Fruit fly (Drosophila melanogaster) whole organism, embryonic: ENCODE measurements around the gene nmo.

Source experiments
- Ada2b ChIP-seq: fragments of 200-800 bp; sonication (Bioruptor generic); IDR thresholded peaks from 2 replicates; pipeline ENCODE4 v1.3.6; 2022; ENCODE audit warnings: missing biosample characterization, missing genetic modification characterization
- CG1024 ChIP-seq: fragments of 200-800 bp; sonication (Bioruptor generic); IDR thresholded peaks from 2 replicates; pipeline ENCODE4 v1.3.6; 2022; ENCODE audit warnings: missing biosample characterization, missing genetic modification characterization
- CG10267 ChIP-seq: fragments of 200-800 bp; sonication (Bioruptor generic); optimal IDR thresholded peaks from 2 replicates; lab custom pipeline; 2018; ENCODE audit warnings: missing biosample characterization, mild to moderate bottlenecking, missing genetic modification characterization, moderate library complexity
- CG11560 ChIP-seq: fragments of 200-800 bp; sonication (Bioruptor generic); IDR thresholded peaks from 3 replicates; pipeline ENCODE4 v1.3.6; 2022; ENCODE audit warnings: missing biosample characterization, missing genetic modification characterization
- CG15514 ChIP-seq: fragments of 200-800 bp; sonication (Bioruptor generic); optimal IDR thresholded peaks from 3 replicates; lab custom pipeline; 2017; ENCODE audit warnings: missing biosample characterization, missing genetic modification characterization, mild to moderate bottlenecking, moderate library complexity, missing genetic modification reagents
- CG16779 ChIP-seq: fragments of 200-800 bp; sonication (Bioruptor generic); IDR thresholded peaks from 2 replicates; pipeline ENCODE4 v1.3.6; 2022; ENCODE audit warnings: missing biosample characterization, missing genetic modification characterization
- CG16813 ChIP-seq: fragments of 200-800 bp; sonication (Bioruptor generic); IDR thresholded peaks from 3 replicates; pipeline ENCODE4 v1.3.6; 2022; ENCODE audit warnings: missing biosample characterization, missing genetic modification characterization; ENCODE audit not compliant: partially characterized antibody
- CG16863 ChIP-seq: fragments of 200-800 bp; sonication (Bioruptor generic); optimal IDR thresholded peaks from 3 replicates; lab custom pipeline; 2016; ENCODE audit warnings: missing biosample characterization, missing genetic modification characterization
- CG18011 ChIP-seq: fragments of 200-800 bp; sonication (Bioruptor generic); optimal IDR thresholded peaks from 2 replicates; lab custom pipeline; 2017; ENCODE audit warnings: missing biosample characterization, missing genetic modification characterization, mild to moderate bottlenecking, moderate library complexity, missing genotype
- CG18619 ChIP-seq: fragments of 200-800 bp; sonication (Bioruptor generic); optimal IDR thresholded peaks from 3 replicates; lab custom pipeline; 2017; ENCODE audit warnings: missing biosample characterization, mild to moderate bottlenecking, missing genetic modification characterization
- CG2202 ChIP-seq: fragments of 200-800 bp; sonication (Bioruptor generic); optimal IDR thresholded peaks from 2 replicates; lab custom pipeline; 2018; ENCODE audit warnings: missing biosample characterization, mild to moderate bottlenecking, missing genetic modification characterization
- CG2875 ChIP-seq: fragments of 200-800 bp; sonication (Bioruptor generic); optimal IDR thresholded peaks from 2 replicates; lab custom pipeline; 2017; ENCODE audit warnings: missing biosample characterization, mild to moderate bottlenecking, missing genetic modification characterization, missing genetic modification reagents
- CG31365 ChIP-seq: fragments of 200-800 bp; sonication (Bioruptor generic); optimal IDR thresholded peaks from 2 replicates; lab custom pipeline; 2018; ENCODE audit warnings: missing biosample characterization, mild to moderate bottlenecking, missing genetic modification characterization
- CG3726 ChIP-seq: fragments of 200-800 bp; sonication (Bioruptor generic); IDR thresholded peaks from 3 replicates; pipeline ENCODE4, ENCODE4 v1.3.6; 2022; ENCODE audit warnings: missing biosample characterization, missing genetic modification characterization
- CG4854 ChIP-seq: fragments of 200-800 bp; sonication (Bioruptor generic); optimal IDR thresholded peaks from 2 replicates; lab custom pipeline; 2016; ENCODE audit warnings: missing biosample characterization, missing genetic modification characterization, inconsistent platforms
- CG6272 ChIP-seq: fragments of 200-800 bp; sonication (Bioruptor generic); IDR thresholded peaks from 2 replicates; pipeline ENCODE4 v1.3.6; 2022; ENCODE audit warnings: missing biosample characterization, missing genetic modification characterization
- CG6813 ChIP-seq: fragments of 200-800 bp; sonication (Bioruptor generic); optimal IDR thresholded peaks from 2 replicates; lab custom pipeline; 2017; ENCODE audit warnings: missing biosample characterization, missing genetic modification characterization, mild to moderate bottlenecking, moderate library complexity, missing genetic modification reagents
- CG7357 ChIP-seq: fragments of 200-800 bp; sonication (Bioruptor generic); IDR thresholded peaks from 3 replicates; pipeline ENCODE4 v1.3.6; 2022; ENCODE audit warnings: missing biosample characterization, missing genetic modification characterization
- CG7372 ChIP-seq: fragments of 200-800 bp; sonication (Bioruptor generic); IDR thresholded peaks from 2 replicates; pipeline ENCODE4 v1.3.6; 2022; ENCODE audit warnings: missing biosample characterization, missing genetic modification characterization
- CG8359 ChIP-seq: fragments of 200-800 bp; sonication (Bioruptor generic); optimal IDR thresholded peaks from 2 replicates; lab custom pipeline; 2017; ENCODE audit warnings: missing biosample characterization, mild to moderate bottlenecking, missing genetic modification characterization, borderline replicate concordance
- CG9215 ChIP-seq: fragments of 200-800 bp; sonication (Bioruptor generic); IDR thresholded peaks from 2 replicates; pipeline ENCODE4 v1.3.6; 2022; ENCODE audit warnings: missing biosample characterization, missing genetic modification characterization
- CG9797 ChIP-seq: fragments of 200-800 bp; sonication (Bioruptor generic); optimal IDR thresholded peaks from 3 replicates; lab custom pipeline; 2018; ENCODE audit warnings: missing biosample characterization, mild to moderate bottlenecking, missing genetic modification characterization
- CG9932 ChIP-seq: fragments of 200-800 bp; sonication (Bioruptor generic); IDR thresholded peaks from 2 replicates; pipeline ENCODE4 v1.3.6; 2022; ENCODE audit warnings: missing biosample characterization, missing genetic modification characterization
- Dll ChIP-seq: fragments of 200-800 bp; sonication (Bioruptor generic); IDR thresholded peaks from 4 replicates; pipeline ENCODE4 v1.3.6; 2022; ENCODE audit warnings: missing biosample characterization, missing genetic modification characterization; ENCODE audit not compliant: partially characterized antibody
- Eip74EF ChIP-seq, 2 experiments: fragments of 200-800 bp in 1 of 2; fragments of >200 bp in 1 of 2; sonication (Bioruptor generic) in 1 of 2; optimal IDR thresholded peaks; 2 replicates each; lab custom pipeline; 2017 to 2019; ENCODE audit warnings: missing biosample characterization in 2 of 2, missing genetic modification characterization in 2 of 2, mild to moderate bottlenecking in 1 of 2, moderate library complexity in 1 of 2
- Fer1 ChIP-seq: fragments of 200-800 bp; sonication (Bioruptor generic); optimal IDR thresholded peaks from 2 replicates; lab custom pipeline; 2017; ENCODE audit warnings: missing biosample characterization, mild to moderate bottlenecking, missing genetic modification characterization
- H2.0 ChIP-seq: fragments of 200-800 bp; sonication (Bioruptor generic); IDR thresholded peaks from 2 replicates; pipeline ENCODE4 v1.3.6; 2022; ENCODE audit warnings: missing biosample characterization, missing genetic modification characterization
- HLH3B ChIP-seq: fragments of 200-800 bp; sonication (Bioruptor generic); IDR thresholded peaks from 2 replicates; pipeline ENCODE4 v1.3.6; 2022; ENCODE audit warnings: missing biosample characterization, missing genetic modification characterization
- Hey ChIP-seq: fragments of 200-800 bp; sonication (Bioruptor generic); optimal IDR thresholded peaks from 3 replicates; lab custom pipeline; 2018; ENCODE audit warnings: missing biosample characterization, mild to moderate bottlenecking, missing genetic modification characterization
- MBD-R2 ChIP-seq: fragments of 200-800 bp; sonication (Bioruptor generic); IDR thresholded peaks from 2 replicates; pipeline ENCODE4 v1.3.6; 2022; ENCODE audit warnings: missing biosample characterization, missing genetic modification characterization
- NC2α ChIP-seq: fragments of 200-800 bp; sonication (Bioruptor generic); optimal IDR thresholded peaks from 2 replicates; lab custom pipeline; 2016; ENCODE audit warnings: missing biosample characterization, missing genetic modification characterization
- Optix ChIP-seq: fragments of 200-800 bp; sonication (Bioruptor generic); IDR thresholded peaks from 3 replicates; pipeline ENCODE4 v1.3.6; 2022; ENCODE audit warnings: missing biosample characterization, missing genetic modification characterization
- Rx ChIP-seq: fragments of 200-800 bp; sonication (Bioruptor generic); IDR thresholded peaks from 2 replicates; pipeline ENCODE4 v1.3.6; 2022; ENCODE audit warnings: missing biosample characterization, missing genetic modification characterization
- TFAM ChIP-seq: fragments of 200-800 bp; sonication (Bioruptor generic); optimal IDR thresholded peaks from 2 replicates; lab custom pipeline; 2017; ENCODE audit warnings: missing biosample characterization, missing genetic modification characterization, inconsistent platforms
- chif ChIP-seq, 2 experiments: fragments of 200-800 bp; sonication (Bioruptor generic); optimal IDR thresholded peaks; 3 replicates each; lab custom pipeline; 2016; ENCODE audit warnings: missing biosample characterization in 2 of 2, missing genetic modification characterization in 2 of 2
- dati ChIP-seq: fragments of 200-800 bp; sonication (Bioruptor generic); IDR thresholded peaks from 2 replicates; pipeline ENCODE4 v1.3.6; 2022; ENCODE audit warnings: missing biosample characterization, missing genetic modification characterization
- dysf ChIP-seq: fragments of 200-800 bp; sonication (Bioruptor generic); IDR thresholded peaks from 3 replicates; pipeline ENCODE4 v1.3.6; 2022; ENCODE audit warnings: missing biosample characterization, missing genetic modification characterization
- emc ChIP-seq: fragments of 200-800 bp; sonication (Bioruptor generic); optimal IDR thresholded peaks from 2 replicates; lab custom pipeline; 2016; ENCODE audit warnings: missing biosample characterization, missing genetic modification characterization
- eve ChIP-seq, 2 experiments: fragments of >200 bp; optimal IDR thresholded peaks; 2 replicates each; lab custom pipeline; 2017; ENCODE audit warnings: missing biosample characterization in 2 of 2, missing genetic modification characterization in 2 of 2
- h ChIP-seq: fragments of >200 bp; optimal IDR thresholded peaks from 2 replicates; lab custom pipeline; 2017
- insv ChIP-seq, 2 experiments: fragments of 200-800 bp; sonication (Bioruptor generic); optimal IDR thresholded peaks; 3 replicates each; lab custom pipeline; 2016 to 2018; ENCODE audit warnings: missing biosample characterization in 2 of 2, missing genetic modification characterization in 2 of 2
- pum ChIP-seq: fragments of 200-800 bp; sonication (Bioruptor generic); optimal IDR thresholded peaks from 2 replicates; lab custom pipeline; 2016; ENCODE audit warnings: missing biosample characterization, missing genetic modification characterization
- pzg ChIP-seq: fragments of 200-800 bp; sonication (Bioruptor generic); optimal IDR thresholded peaks from 3 replicates; lab custom pipeline; 2018; ENCODE audit warnings: missing biosample characterization, mild to moderate bottlenecking, missing genetic modification characterization, moderate library complexity
- rib ChIP-seq: fragments of 200-800 bp; sonication (Bioruptor generic); IDR thresholded peaks from 2 replicates; pipeline ENCODE4 v1.3.6; 2022; ENCODE audit warnings: missing biosample characterization, missing genetic modification characterization
- ro ChIP-seq: fragments of 200-800 bp; sonication (Bioruptor generic); IDR thresholded peaks from 2 replicates; pipeline ENCODE4 v1.3.6; 2022; ENCODE audit warnings: missing biosample characterization, missing genetic modification characterization
- scrt ChIP-seq: fragments of 200-800 bp; sonication (Bioruptor generic); optimal IDR thresholded peaks from 2 replicates; lab custom pipeline; 2018; ENCODE audit warnings: missing biosample characterization, mild to moderate bottlenecking, missing genetic modification characterization, moderate library complexity
- vfl ChIP-seq: fragments of 200-800 bp; sonication (Bioruptor generic); optimal IDR thresholded peaks from 2 replicates; lab custom pipeline; 2016; ENCODE audit warnings: missing biosample characterization, missing genetic modification characterization
- wor ChIP-seq: fragments of 200-800 bp; sonication (Bioruptor generic); IDR thresholded peaks from 2 replicates; pipeline ENCODE4 v1.3.6; 2022; ENCODE audit warnings: missing biosample characterization, missing genetic modification characterization
- z ChIP-seq: fragments of 200-800 bp; sonication (Bioruptor generic); IDR thresholded peaks from 3 replicates; pipeline ENCODE4 v1.3.6; 2022; ENCODE audit warnings: missing biosample characterization, missing genetic modification characterization
- zf30C ChIP-seq: fragments of 200-800 bp; sonication (Bioruptor generic); optimal IDR thresholded peaks from 3 replicates; lab custom pipeline; 2018; ENCODE audit warnings: missing biosample characterization, mild to moderate bottlenecking, missing genetic modification characterization
- zfh1 ChIP-seq: fragments of 200-800 bp; sonication (Bioruptor generic); IDR thresholded peaks from 3 replicates; pipeline ENCODE4 v1.3.6; 2022; ENCODE audit warnings: missing biosample characterization, missing genetic modification characterization

nmo gene

DNA sequence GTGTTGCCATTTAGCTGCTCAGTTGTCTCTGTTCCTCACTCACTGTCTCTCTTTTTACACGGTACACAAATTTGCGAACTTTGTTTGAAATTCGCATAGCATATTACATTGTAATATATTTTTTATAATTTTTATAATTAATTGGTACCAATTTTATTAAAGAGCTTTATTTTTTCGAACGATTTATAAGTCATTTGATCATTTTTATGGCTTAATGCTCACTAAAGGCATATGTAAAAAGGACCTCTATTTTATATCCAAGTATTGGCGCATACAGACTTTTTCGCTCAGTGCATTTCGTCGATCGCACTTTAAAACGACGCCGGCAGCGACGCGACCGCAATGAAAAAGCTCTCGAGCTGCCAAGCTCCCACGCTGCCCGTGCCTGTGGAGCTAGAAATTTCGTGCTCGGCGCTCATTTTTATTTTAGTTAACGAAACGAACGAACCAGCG is 117.3 kb downstream of the nmo start:
- peak; percentile 69; the same call in 2 of the 3 replicates for TF ChIP-seq Optix
- peak; percentile 86 for TF ChIP-seq CG16779
- peak; percentile 83 for TF ChIP-seq CG18011 (GFP tag; lab: Kevin White, UChicago)
- TF ChIP-seq zf30C = peak; percentile 92
- TF ChIP-seq CG11560 = peak; percentile 89
- TF ChIP-seq vfl (GFP tag; lab: Kevin White, UChicago) = peak; percentile 89
- TF ChIP-seq CG6272 (GFP tag; lab: Robert Waterston, UW) = peak; percentile 90
- TF ChIP-seq H2.0 (GFP tag; lab: Robert Waterston, UW) = peak; percentile 90
- no peak for TF ChIP-seq Dll (GFP tag; lab: Robert Waterston, UW)
- peak in 1 of 2 experiments; percentile 83 for TF ChIP-seq Eip74EF (GFP tag; optimal IDR thresholded peaks at IDR 0.05; lab: Kevin White, UChicago)
- TF ChIP-seq CG7372 (GFP tag; lab: Robert Waterston, UW) = peak; percentile 95
- TF ChIP-seq CG4854 (GFP tag; lab: Kevin White, UChicago) = peak; percentile 82
- peak; percentile 46 for TF ChIP-seq CG31365 (tag; lab: Kevin White, UChicago)
- TF ChIP-seq emc (GFP tag; lab: Kevin White, UChicago) = peak; percentile 72
- peak; percentile 97 for TF ChIP-seq rib (GFP tag; lab: Robert Waterston, UW)
- TF ChIP-seq CG2875 (GFP tag; lab: Kevin White, UChicago) = peak; percentile 72
- peak; percentile 84 for TF ChIP-seq HLH3B (GFP tag; lab: Robert Waterston, UW)
- peak; percentile 97 for TF ChIP-seq CG18619 (GFP tag; lab: Kevin White, UChicago)
- peak; percentile 93 for TF ChIP-seq CG15514 (GFP tag; lab: Kevin White, UChicago)
- TF ChIP-seq MBD-R2 = peak; percentile 85
- peak; percentile 98 for TF ChIP-seq dysf (GFP tag; lab: Robert Waterston, UW)
- peak; percentile 90 for TF ChIP-seq CG7357 (GFP tag; lab: Robert Waterston, UW)
- peak; percentile 59 for TF ChIP-seq CG1024
- TF ChIP-seq TFAM (GFP tag; lab: Kevin White, UChicago) = no peak
- TF ChIP-seq Fer1 (GFP tag; lab: Kevin White, UChicago) = peak; percentile 99
- TF ChIP-seq h (lab: Kevin White, UChicago) = no peak
- peak; percentile 86 for TF ChIP-seq wor
- TF ChIP-seq scrt (GFP tag; lab: Kevin White, UChicago) = peak; percentile 94
- TF ChIP-seq CG9797 (GFP tag; lab: Kevin White, UChicago) = no peak
- peak in 1 of 2 experiments; percentile 72 for TF ChIP-seq insv (GFP tag; optimal IDR thresholded peaks at IDR 0.05; lab: Kevin White, UChicago)
- peak; percentile 76 for TF ChIP-seq CG10267 (tag; lab: Kevin White, UChicago)
- peak; percentile 94 for TF ChIP-seq Ada2b (GFP tag; lab: Robert Waterston, UW)
- peak; percentile 75; the same call in 1 of the 2 replicates for TF ChIP-seq Rx (GFP tag; lab: Robert Waterston, UW)
- TF ChIP-seq dati (GFP tag; lab: Robert Waterston, UW) = no peak
- peak; percentile 63 for TF ChIP-seq CG8359
- peak; percentile 77 for TF ChIP-seq ro (GFP tag; lab: Robert Waterston, UW)
- TF ChIP-seq zfh1 (GFP tag; lab: Robert Waterston, UW) = peak; percentile 80; the same call in 2 of the 3 replicates
- TF ChIP-seq z = 0 out of 3 replicates have a peak, but pooled peaks have one; percentile 45
- TF ChIP-seq CG16863 (GFP tag; lab: Kevin White, UChicago) = peak; percentile 45
- TF ChIP-seq pum (GFP tag; lab: Kevin White, UChicago) = peak; percentile 72
- TF ChIP-seq CG9932 = peak; percentile 98
- TF ChIP-seq CG6813 = peak; percentile 86
- no peak for TF ChIP-seq NC2α
- no peak for TF ChIP-seq eve (GFP tag; optimal IDR thresholded peaks at IDR 0.05; lab: Kevin White, UChicago)
- peak; percentile 7 for TF ChIP-seq pzg
- peak; percentile 96 for TF ChIP-seq CG9215 (GFP tag; lab: Robert Waterston, UW)
- no peak for TF ChIP-seq CG16813
- peak; percentile 49 to 70 for TF ChIP-seq chif (GFP tag; optimal IDR thresholded peaks at IDR 0.05; lab: Kevin White, UChicago)
- TF ChIP-seq CG3726 = peak; percentile 85; the same call in 2 of the 3 replicates
- peak; percentile 67 for TF ChIP-seq Hey (tag; lab: Kevin White, UChicago)
- TF ChIP-seq CG2202 (tag; lab: Kevin White, UChicago) = peak; percentile 23
